Worm (Caenorhabditis elegans): ENCODE results near the gene dpy-9.

DNA sequence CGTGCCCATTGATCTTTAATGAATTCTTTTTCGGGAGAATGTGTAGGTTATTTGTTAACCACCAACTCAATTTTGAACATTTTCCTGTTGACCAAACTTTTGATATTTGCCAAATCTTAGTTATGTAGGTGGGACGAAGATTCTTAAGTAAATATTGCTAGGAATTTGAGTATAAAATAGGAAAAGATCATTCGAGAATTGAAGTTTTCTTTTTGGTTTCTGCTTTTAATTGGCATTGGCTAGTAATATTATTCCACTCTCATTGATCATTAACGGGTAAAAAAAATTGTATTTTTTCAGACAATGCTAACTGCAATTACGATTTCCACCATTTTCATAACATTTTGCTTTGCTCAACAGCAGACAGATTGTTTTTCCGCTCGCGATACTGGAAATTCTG lies 7.1 kb upstream of the dpy-9 start, which contains the start of gene T21D12.12:
- TF ChIP-seq ttx-3 (tag; optimal IDR thresholded peaks at IDR 0.05) (no peak), elt-2 (tag; optimal IDR thresholded peaks at IDR 0.05) (no peak), sox-4 (tag; optimal IDR thresholded peaks at IDR 0.05) (no peak), fkh-10 (GFP tag; optimal IDR thresholded peaks at IDR 0.05) (no peak), syd-9 (tag; optimal IDR thresholded peaks at IDR 0.05) (no peak), pqm-1 (tag; optimal IDR thresholded peaks at IDR 0.05) (no peak), F13H6.1 (tag; optimal IDR thresholded peaks at IDR 0.05) (no peak), hlh-30 (tag; optimal IDR thresholded peaks at IDR 0.05; ENCODE audit: insufficient read depth) (no peak)

Data from whole organism, late embryonic.